Fruit fly (Drosophila melanogaster): Measurements from ENCODE around the gene Ctr1A.

Gene Ctr1A

dm6 chrX:6673637-6674487 is 12.4 kb downstream of the Ctr1A start, which contains the start of the genes CG3198 and Mcm6:
Gene CG3198, minus strand, starts transcription at chrX:6673973.
Gene Mcm6, plus strand, starts transcription at chrX:6674387.
- TF ChIP-seq psq (optimal IDR thresholded peaks at IDR 0.05) (no peak), ttk (optimal IDR thresholded peaks at IDR 0.05) (no peak), Sin3A (optimal IDR thresholded peaks at IDR 0.05) (no peak), h (optimal IDR thresholded peaks at IDR 0.05) (no peak), Myc (optimal IDR thresholded peaks at IDR 0.05) (no peak), insv (optimal IDR thresholded peaks at IDR 0.05) (no peak)

- TF ChIP-seq Sin3A (optimal IDR thresholded peaks at IDR 0.05) (peak; percentile 28), insv (optimal IDR thresholded peaks at IDR 0.05) (no peak)
Observed at dm6 chrX:6677826-6678489, 16.5 kb downstream of the Ctr1A start, which contains the start of gene Fum1. Gene Fum1, plus strand, starts transcription at chrX:6678424.

dm6 chrX:6678635-6679501 is 17.4 kb downstream of the Ctr1A start, which contains the start of gene ND-ASHI:
Gene ND-ASHI, minus strand, starts transcription at chrX:6679118.
- TF ChIP-seq psq (optimal IDR thresholded peaks at IDR 0.05) = no peak
- TF ChIP-seq Myc (optimal IDR thresholded peaks at IDR 0.05) = no peak
- no peak for TF ChIP-seq insv (optimal IDR thresholded peaks at IDR 0.05)
- TF ChIP-seq h (optimal IDR thresholded peaks at IDR 0.05) = no peak
- TF ChIP-seq ttk (optimal IDR thresholded peaks at IDR 0.05) = no peak
- no peak for TF ChIP-seq Sin3A (optimal IDR thresholded peaks at IDR 0.05)

- TF ChIP-seq ttk (optimal IDR thresholded peaks at IDR 0.05) = no peak
- TF ChIP-seq h (optimal IDR thresholded peaks at IDR 0.05) = no peak
- TF ChIP-seq Myc (optimal IDR thresholded peaks at IDR 0.05) = no peak
- TF ChIP-seq Sin3A (optimal IDR thresholded peaks at IDR 0.05) = no peak
- TF ChIP-seq psq (optimal IDR thresholded peaks at IDR 0.05) = no peak
- TF ChIP-seq insv (optimal IDR thresholded peaks at IDR 0.05) = no peak
Observed at dm6 chrX:6679502-6679810, 18.0 kb downstream of the Ctr1A start.

- TF ChIP-seq insv (optimal IDR thresholded peaks at IDR 0.05) (no peak), ttk (optimal IDR thresholded peaks at IDR 0.05) (no peak), psq (optimal IDR thresholded peaks at IDR 0.05) (no peak), Myc (optimal IDR thresholded peaks at IDR 0.05) (no peak), h (optimal IDR thresholded peaks at IDR 0.05) (no peak), Sin3A (optimal IDR thresholded peaks at IDR 0.05) (no peak)
Observed at dm6 chrX:6681467-6681866, 20.0 kb downstream of the Ctr1A start, which contains the start of gene Fum2. Gene Fum2, plus strand, starts transcription at chrX:6681767.

dm6 chrX:6683635-6684499 is 22.4 kb downstream of the Ctr1A start, which contains the start of gene Pink1:
Gene Pink1, plus strand, starts transcription at chrX:6683798.
- TF ChIP-seq ttk (optimal IDR thresholded peaks at IDR 0.05) (no peak), psq (optimal IDR thresholded peaks at IDR 0.05) (no peak), insv (optimal IDR thresholded peaks at IDR 0.05) (no peak), Myc (optimal IDR thresholded peaks at IDR 0.05) (no peak), h (optimal IDR thresholded peaks at IDR 0.05) (no peak), Sin3A (optimal IDR thresholded peaks at IDR 0.05) (no peak)

- TF ChIP-seq ttk (optimal IDR thresholded peaks at IDR 0.05) = no peak
- no peak for TF ChIP-seq Sin3A (optimal IDR thresholded peaks at IDR 0.05)
- TF ChIP-seq h (optimal IDR thresholded peaks at IDR 0.05) = no peak
- no peak for TF ChIP-seq Myc (optimal IDR thresholded peaks at IDR 0.05)
- no peak for TF ChIP-seq psq (optimal IDR thresholded peaks at IDR 0.05)
- no peak for TF ChIP-seq insv (optimal IDR thresholded peaks at IDR 0.05)
Observed at dm6 chrX:6687267-6687666, 25.8 kb downstream of the Ctr1A start, which contains the start of gene CG44303. Gene CG44303, minus strand, starts transcription at chrX:6687420.

- TF ChIP-seq ttk (optimal IDR thresholded peaks at IDR 0.05) = no peak
- TF ChIP-seq psq (optimal IDR thresholded peaks at IDR 0.05) = no peak
- TF ChIP-seq h (optimal IDR thresholded peaks at IDR 0.05) = no peak
- TF ChIP-seq Sin3A (optimal IDR thresholded peaks at IDR 0.05) = no peak
- TF ChIP-seq Myc (optimal IDR thresholded peaks at IDR 0.05) = no peak
- TF ChIP-seq insv (optimal IDR thresholded peaks at IDR 0.05) = no peak
Observed at dm6 chrX:6688620-6689400, 27.4 kb downstream of the Ctr1A start, which contains the start of gene CG3184. Gene CG3184, minus strand, starts transcription at chrX:6688774.

- TF ChIP-seq h (optimal IDR thresholded peaks at IDR 0.05) = no peak
- no peak for TF ChIP-seq ttk (optimal IDR thresholded peaks at IDR 0.05)
- TF ChIP-seq insv (optimal IDR thresholded peaks at IDR 0.05) = no peak
Observed at dm6 chrX:6694105-6694788, 32.8 kb downstream of the Ctr1A start.

- TF ChIP-seq psq (optimal IDR thresholded peaks at IDR 0.05) (no peak), insv (optimal IDR thresholded peaks at IDR 0.05) (no peak), h (optimal IDR thresholded peaks at IDR 0.05) (no peak), ttk (optimal IDR thresholded peaks at IDR 0.05) (no peak), Myc (optimal IDR thresholded peaks at IDR 0.05) (no peak), Sin3A (optimal IDR thresholded peaks at IDR 0.05) (no peak)
Observed at dm6 chrX:6694979-6695388, 33.5 kb downstream of the Ctr1A start, which contains the start of gene CG14442. Gene CG14442, minus strand, starts transcription at chrX:6695007.
